Worm (Caenorhabditis elegans) whole organism, L4 larva: ENCODE results near the gene Y53F4B.5.

ENCODE experiments used
- R02D3.7 ChIP-seq: fragments of 150-350 bp; sonication (generic microtip); optimal IDR thresholded peaks from 3 replicates; lab custom pipeline; 2014; ENCODE audit warnings: missing biosample characterization, missing genetic modification characterization
- ceh-44 ChIP-seq: fragments of 200-800 bp; sonication (Bioruptor generic); IDR thresholded peaks from 2 replicates; pipeline ENCODE4 v1.3.6; 2022; ENCODE audit warnings: missing genetic modification reagents, missing genetic modification characterization, missing compliant biosample characterization
- gei-8 ChIP-seq: fragments of 200-800 bp; sonication (Bioruptor generic); optimal IDR thresholded peaks from 2 replicates; lab custom pipeline; 2018; ENCODE audit warnings: mild to moderate bottlenecking, missing genetic modification characterization, missing compliant biosample characterization
- hlh-30 ChIP-seq: sonication (generic microtip); optimal IDR thresholded peaks from 2 replicates; lab custom pipeline; 2017; ENCODE audit warnings: antibody characterized with exemption, mild to moderate bottlenecking, missing genetic modification characterization, missing compliant biosample characterization; ENCODE audit not compliant: insufficient read depth
- nhr-237 ChIP-seq: sonication (generic microtip); optimal IDR thresholded peaks from 2 replicates; lab custom pipeline; 2017; ENCODE audit warnings: missing biosample characterization, missing genetic modification characterization
- pha-4 ChIP-seq, 2 experiments: fragments of 150-350 bp in 1 of 2; fragments of 200-800 bp in 1 of 2; sonication (Bioruptor generic) in 1 of 2; IDR thresholded peaks in 1 of 2; optimal IDR thresholded peaks in 1 of 2; 2 replicates each; pipeline versions ENCODE4 v1.3.6 to Lab custom; 2014 to 2022; ENCODE audit warnings: missing genetic modification characterization in 2 of 2, missing genetic modification reagents in 2 of 2, missing biosample characterization in 1 of 2, missing compliant biosample characterization in 1 of 2
- sdz-12 ChIP-seq: fragments of 200-800 bp; sonication (Bioruptor generic); optimal IDR thresholded peaks from 2 replicates; lab custom pipeline; 2018; ENCODE audit warnings: mild to moderate bottlenecking, missing genetic modification characterization, missing compliant biosample characterization
- snpc-1.2 ChIP-seq: fragments of 200-800 bp; sonication (Bioruptor generic); IDR thresholded peaks from 2 replicates; pipeline ENCODE4 v1.3.6; 2022; ENCODE audit warnings: missing genetic modification reagents, missing genetic modification characterization, missing compliant biosample characterization
- snpc-4 ChIP-seq: fragments of 150-350 bp; optimal IDR thresholded peaks from 2 replicates; lab custom pipeline; 2014; ENCODE audit warnings: missing biosample characterization, missing genetic modification characterization
- zip-11 ChIP-seq: fragments of 200-800 bp; sonication (Bioruptor generic); IDR thresholded peaks from 2 replicates; pipeline ENCODE4 v1.3.6; 2022; ENCODE audit warnings: missing genetic modification characterization, missing compliant biosample characterization

DNA sequence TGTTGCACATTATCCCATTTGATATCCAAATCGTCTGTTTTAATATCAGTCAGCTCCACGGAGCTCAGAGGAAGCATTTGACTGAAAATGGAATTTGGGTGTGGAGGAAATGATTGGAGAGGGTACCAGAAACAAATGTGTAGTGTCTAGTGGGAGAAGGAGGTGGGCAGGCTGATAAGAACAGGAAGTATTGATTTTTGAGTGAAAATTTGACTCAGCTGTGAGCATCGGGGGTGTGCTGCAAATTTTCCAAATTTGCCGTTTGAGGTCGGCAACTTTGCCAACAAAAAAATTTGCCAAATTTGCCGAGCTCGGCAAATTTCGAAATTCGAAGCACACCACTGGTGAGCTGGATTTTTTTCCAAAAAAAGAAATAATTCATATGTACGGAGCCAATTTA is 25.7 kb downstream of the Y53F4B.5 start, which contains the start of gene Y53F4B.1:
- TF ChIP-seq R02D3.7 (tag; lab: Kevin White, UChicago) (no peak), zip-11 (GFP tag; lab: Robert Waterston, UW) (no peak), pha-4 (GFP tag; IDR thresholded peaks at IDR 0.05; lab: Robert Waterston, UW) (no peak), pha-4 (tag; optimal IDR thresholded peaks at IDR 0.05; lab: Kevin White, UChicago) (no peak), gei-8 (GFP tag; lab: Kevin White, UChicago) (no peak), hlh-30 (tag; lab: Kevin White, UChicago) (no peak), sdz-12 (no peak), snpc-1.2 (no peak), nhr-237 (tag; lab: Kevin White, UChicago) (no peak), snpc-4 (tag; lab: Kevin White, UChicago) (no peak), ceh-44 (GFP tag; lab: Robert Waterston, UW) (no peak)
